Worm (Caenorhabditis elegans): ENCODE results near the gene R11G1.11.

The R11G1.11 gene

ce11 chrX:3654623-3655022 is at the start of gene R11G1.11:
Gene R11G1.11, plus strand, starts transcription at chrX:3654923.
- TF ChIP-seq elt-1 (tag; optimal IDR thresholded peaks at IDR 0.05; ENCODE audit: borderline replicate concordance, insufficient read depth) = no peak
- peak; percentile 0 for TF ChIP-seq elt-3 (tag; optimal IDR thresholded peaks at IDR 0.05)
- no peak for TF ChIP-seq mls-2 (tag; optimal IDR thresholded peaks at IDR 0.05)
- no peak for TF ChIP-seq cnd-1 (tag; optimal IDR thresholded peaks at IDR 0.05)
- no peak for TF ChIP-seq sptf-1 (tag; optimal IDR thresholded peaks at IDR 0.05)
- no peak for TF ChIP-seq snpc-4 (tag; optimal IDR thresholded peaks at IDR 0.05)

- TF ChIP-seq unc-120 (tag; optimal IDR thresholded peaks at IDR 0.05; ENCODE audit: poor library complexity, severe bottlenecking) = peak; percentile 79
- TF ChIP-seq nhr-12 (tag; optimal IDR thresholded peaks at IDR 0.05) = no peak
- peak; percentile 17 for TF ChIP-seq nhr-237 (tag; optimal IDR thresholded peaks at IDR 0.05)
- no peak for TF ChIP-seq ham-2 (GFP tag; optimal IDR thresholded peaks at IDR 0.05)
- TF ChIP-seq drap-1 (GFP tag; optimal IDR thresholded peaks at IDR 0.05) = peak; percentile 27
- no peak for TF ChIP-seq ceh-83 (GFP tag; optimal IDR thresholded peaks at IDR 0.05)
- TF ChIP-seq bed-3 (GFP tag; optimal IDR thresholded peaks at IDR 0.05) = no peak
- peak; percentile 57 for TF ChIP-seq mep-1 (tag; optimal IDR thresholded peaks at IDR 0.05)
- TF ChIP-seq nhr-2 (tag; optimal IDR thresholded peaks at IDR 0.05) = no peak
- no peak for TF ChIP-seq lin-32 (GFP tag; optimal IDR thresholded peaks at IDR 0.05)
- TF ChIP-seq ceh-43 (GFP tag; optimal IDR thresholded peaks at IDR 0.05) = peak; percentile 46
- no peak for TF ChIP-seq lsy-2 (tag; optimal IDR thresholded peaks at IDR 0.05)
- peak; percentile 83 for TF ChIP-seq unc-62 (GFP tag; optimal IDR thresholded peaks at IDR 0.05)
- TF ChIP-seq elt-3 (tag; optimal IDR thresholded peaks at IDR 0.05) = no peak
- no peak for TF ChIP-seq sptf-1 (tag; optimal IDR thresholded peaks at IDR 0.05)
- no peak for TF ChIP-seq zip-8 (tag; optimal IDR thresholded peaks at IDR 0.05)
- no peak for TF ChIP-seq nhr-76 (tag; optimal IDR thresholded peaks at IDR 0.05)
- no peak for TF ChIP-seq elt-1 (tag; optimal IDR thresholded peaks at IDR 0.05; ENCODE audit: borderline replicate concordance, insufficient read depth)
- TF ChIP-seq cnd-1 (tag; optimal IDR thresholded peaks at IDR 0.05) = no peak
- TF ChIP-seq mab-5 (tag; optimal IDR thresholded peaks at IDR 0.05) = no peak
- TF ChIP-seq mls-2 (tag; optimal IDR thresholded peaks at IDR 0.05) = peak; percentile 72
- TF ChIP-seq flh-1 (GFP tag; optimal IDR thresholded peaks at IDR 0.05) = no peak
- peak; percentile 58 for TF ChIP-seq ces-1 (GFP tag; optimal IDR thresholded peaks at IDR 0.05)
- no peak for TF ChIP-seq nhr-28 (tag; optimal IDR thresholded peaks at IDR 0.05)
- TF ChIP-seq ztf-11 (tag; optimal IDR thresholded peaks at IDR 0.05) = no peak
- TF ChIP-seq snpc-4 (tag; optimal IDR thresholded peaks at IDR 0.05) = no peak
- no peak for TF ChIP-seq sem-2 (GFP tag; optimal IDR thresholded peaks at IDR 0.05)
- TF ChIP-seq pha-4 (tag; optimal IDR thresholded peaks at IDR 0.05) = peak; percentile 28
- peak; percentile 4 for TF ChIP-seq ceh-39 (tag; optimal IDR thresholded peaks at IDR 0.05)
- TF ChIP-seq blmp-1 (tag; optimal IDR thresholded peaks at IDR 0.05) = no peak
- TF ChIP-seq hlh-1 (tag; optimal IDR thresholded peaks at IDR 0.05) = no peak
- no peak for TF ChIP-seq tbx-8 (GFP tag; optimal IDR thresholded peaks at IDR 0.05)
- TF ChIP-seq lin-13 (tag; optimal IDR thresholded peaks at IDR 0.05) = no peak
- TF ChIP-seq unc-39 (tag; optimal IDR thresholded peaks at IDR 0.05) = no peak
- no peak for TF ChIP-seq M03D4.4 (tag; optimal IDR thresholded peaks at IDR 0.05)
These were observed 49.0 kb upstream of the R11G1.11 start, which contains the start of gene C18B2.4 for ce11 chrX:3605727-3606126. Gene C18B2.4, minus strand, starts transcription at chrX:3605741.

- no peak for TF ChIP-seq nhr-76 (tag; optimal IDR thresholded peaks at IDR 0.05)
- TF ChIP-seq sem-2 (GFP tag; optimal IDR thresholded peaks at IDR 0.05) = no peak
- no peak for TF ChIP-seq unc-120 (tag; optimal IDR thresholded peaks at IDR 0.05; ENCODE audit: poor library complexity, severe bottlenecking)
- TF ChIP-seq hlh-1 (tag; optimal IDR thresholded peaks at IDR 0.05) = no peak
- TF ChIP-seq lin-32 (GFP tag; optimal IDR thresholded peaks at IDR 0.05) = no peak
These were observed 44.3 kb upstream of the R11G1.11 start for ce11 chrX:3610442-3610841.

- no peak for TF ChIP-seq tbx-8 (GFP tag; optimal IDR thresholded peaks at IDR 0.05)
- no peak for TF ChIP-seq ham-2 (GFP tag; optimal IDR thresholded peaks at IDR 0.05)
- TF ChIP-seq unc-39 (tag; optimal IDR thresholded peaks at IDR 0.05) = no peak
- TF ChIP-seq mls-2 (tag; optimal IDR thresholded peaks at IDR 0.05) = no peak
- no peak for TF ChIP-seq sem-2 (GFP tag; optimal IDR thresholded peaks at IDR 0.05)
- no peak for TF ChIP-seq ceh-43 (GFP tag; optimal IDR thresholded peaks at IDR 0.05)
- no peak for TF ChIP-seq nhr-237 (tag; optimal IDR thresholded peaks at IDR 0.05)
- TF ChIP-seq nhr-2 (tag; optimal IDR thresholded peaks at IDR 0.05) = no peak
- TF ChIP-seq sptf-1 (tag; optimal IDR thresholded peaks at IDR 0.05) = no peak
- TF ChIP-seq snpc-4 (tag; optimal IDR thresholded peaks at IDR 0.05) = no peak
- no peak for TF ChIP-seq nhr-12 (tag; optimal IDR thresholded peaks at IDR 0.05)
- no peak for TF ChIP-seq ceh-39 (tag; optimal IDR thresholded peaks at IDR 0.05)
- TF ChIP-seq mab-5 (tag; optimal IDR thresholded peaks at IDR 0.05) = no peak
- TF ChIP-seq unc-120 (tag; optimal IDR thresholded peaks at IDR 0.05; ENCODE audit: poor library complexity, severe bottlenecking) = no peak
- TF ChIP-seq cnd-1 (tag; optimal IDR thresholded peaks at IDR 0.05) = no peak
These were observed 43.6 kb upstream of the R11G1.11 start, which contains the start of gene C18B2.5 for ce11 chrX:3611042-3611623. Gene C18B2.5, minus strand, starts transcription at chrX:3611092.

Data from whole organism, mixed stage, embryonic.